Worm (Caenorhabditis elegans): ENCODE measurements around the gene C09B8.3.

DNA sequence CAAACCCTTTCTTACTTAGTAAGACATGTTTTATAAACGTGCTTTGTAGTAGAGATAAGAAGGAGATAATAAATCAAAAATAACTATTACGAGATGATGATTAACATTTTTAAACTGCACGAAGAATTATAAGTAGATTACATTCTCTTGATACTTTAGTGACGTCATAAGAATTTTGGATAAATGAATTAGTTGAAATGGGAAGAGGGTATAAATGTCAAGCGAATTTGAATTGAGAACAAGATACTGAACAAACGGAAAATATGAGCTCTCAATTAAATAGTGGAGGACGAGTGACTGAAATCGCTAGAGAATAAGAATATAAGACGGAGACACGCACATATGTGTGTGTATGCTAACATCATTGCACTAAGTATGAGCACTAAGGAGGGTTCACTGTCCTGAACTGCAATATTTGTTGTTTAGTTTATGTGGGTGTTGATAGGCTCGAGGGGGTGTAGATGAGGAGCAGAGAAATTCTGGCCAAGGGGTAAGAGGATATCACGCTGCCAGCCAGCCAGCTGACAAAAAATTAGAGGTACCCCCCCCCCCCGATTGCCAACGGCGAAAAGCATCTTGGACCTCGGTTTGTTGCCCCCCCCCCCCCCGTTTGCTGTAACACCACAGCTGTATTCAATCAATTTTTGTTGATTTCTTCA is 30.1 kb upstream of the C09B8.3 start:
- TF ChIP-seq ref-1 (GFP tag; conservative IDR thresholded peaks at IDR 0.05) (no peak), med-1 (GFP tag; optimal IDR thresholded peaks at IDR 0.05; ENCODE audit: insufficient read depth) (no peak)
